Worm (Caenorhabditis elegans) whole organism, L4 larva: ENCODE measurements around the gene F13E9.5.

ENCODE experiments used
- D1046.2 ChIP-seq: fragments of 200-800 bp; sonication (Bioruptor generic); IDR thresholded peaks from 2 replicates; pipeline ENCODE4 v1.3.6; 2022; ENCODE audit warnings: missing genetic modification characterization, missing compliant biosample characterization
- F37D6.2 ChIP-seq: sonication (generic microtip); optimal IDR thresholded peaks from 2 replicates; lab custom pipeline; 2016; ENCODE audit warnings: mild to moderate bottlenecking, missing genetic modification characterization, missing compliant biosample characterization
- T20F7.1 ChIP-seq: fragments of 200-800 bp; sonication (Bioruptor generic); optimal IDR thresholded peaks from 2 replicates; lab custom pipeline; 2018; ENCODE audit warnings: mild to moderate bottlenecking, missing genetic modification characterization, missing compliant biosample characterization
- Y75B8A.6 ChIP-seq: fragments of 200-800 bp; sonication (Bioruptor generic); IDR thresholded peaks from 2 replicates; pipeline ENCODE4 v1.3.6; 2022; ENCODE audit warnings: missing genetic modification reagents, missing genetic modification characterization, missing compliant biosample characterization
- aha-1 ChIP-seq: fragments of 150-350 bp; peaks from one replicate; lab custom pipeline; 2014; ENCODE audit warnings: missing biosample characterization, missing genetic modification characterization
- aly-2 ChIP-seq: sonication (generic microtip); optimal IDR thresholded peaks from 2 replicates; lab custom pipeline; 2018; ENCODE audit warnings: missing biosample characterization, missing genetic modification characterization
- attf-4 ChIP-seq: sonication (generic microtip); optimal IDR thresholded peaks from 3 replicates; lab custom pipeline; 2017; ENCODE audit warnings: missing biosample characterization, missing genetic modification characterization
- ceh-28 ChIP-seq: fragments of 150-350 bp; optimal IDR thresholded peaks from 2 replicates; lab custom pipeline; 2014; ENCODE audit warnings: missing biosample characterization, missing genetic modification reagents, missing genetic modification characterization
- cey-2 ChIP-seq: sonication (generic microtip); optimal IDR thresholded peaks from 3 replicates; lab custom pipeline; 2017; ENCODE audit warnings: missing genetic modification characterization, mild to moderate bottlenecking, missing compliant biosample characterization, antibody characterized with exemption, borderline replicate concordance; ENCODE audit not compliant: insufficient read depth
- ctbp-1 ChIP-seq: fragments of 200-800 bp; sonication (Bioruptor generic); IDR thresholded peaks from 2 replicates; pipeline ENCODE4 v1.3.6; 2022; ENCODE audit warnings: missing genetic modification reagents, missing genetic modification characterization, missing compliant biosample characterization
- daf-12 ChIP-seq: fragments of 150-350 bp; optimal IDR thresholded peaks from 2 replicates; lab custom pipeline; 2014; ENCODE audit warnings: missing biosample characterization, missing genetic modification reagents, missing genetic modification characterization
- daf-16 ChIP-seq, 3 experiments: sonication (generic microtip); optimal IDR thresholded peaks; 2 replicates each; lab custom pipeline; 2016 to 2017; ENCODE audit warnings: missing genetic modification characterization in 3 of 3, missing genetic modification reagents in 3 of 3, mild to moderate bottlenecking in 2 of 3, missing compliant biosample characterization in 2 of 3, missing biosample characterization in 1 of 3, moderate library complexity in 1 of 3
- gei-8 ChIP-seq: fragments of 200-800 bp; sonication (Bioruptor generic); optimal IDR thresholded peaks from 2 replicates; lab custom pipeline; 2018; ENCODE audit warnings: mild to moderate bottlenecking, missing genetic modification characterization, missing compliant biosample characterization
- lin-13 ChIP-seq: fragments of 150-350 bp; optimal IDR thresholded peaks from 2 replicates; lab custom pipeline; 2014; ENCODE audit warnings: missing biosample characterization, missing genetic modification reagents, missing genetic modification characterization
- lsy-2 ChIP-seq, 2 experiments: fragments of 150-350 bp in 1 of 2; sonication (generic microtip) in 1 of 2; optimal IDR thresholded peaks; 2 replicates each; lab custom pipeline; 2014 to 2017; ENCODE audit warnings: missing biosample characterization in 2 of 2, missing genetic modification characterization in 2 of 2
- mep-1 ChIP-seq: fragments of 150-350 bp; sonication (generic microtip); optimal IDR thresholded peaks from 3 replicates; lab custom pipeline; 2014; ENCODE audit warnings: missing biosample characterization, missing genetic modification characterization
- mxl-2 ChIP-seq: fragments of 200-800 bp; sonication (Bioruptor generic); conservative IDR thresholded peaks from 2 replicates; pipeline ENCODE4 v1.3.6; 2022; ENCODE audit warnings: missing genetic modification reagents, missing genetic modification characterization, missing compliant biosample characterization
- mxl-3 ChIP-seq: fragments of 200-800 bp; sonication (Bioruptor generic); optimal IDR thresholded peaks from 2 replicates; lab custom pipeline; 2018; ENCODE audit warnings: mild to moderate bottlenecking, missing genetic modification characterization, missing compliant biosample characterization
- nhr-11 ChIP-seq: fragments of 150-350 bp; optimal IDR thresholded peaks from 2 replicates; lab custom pipeline; 2014; ENCODE audit warnings: missing biosample characterization, missing genetic modification characterization
- nhr-6 ChIP-seq: fragments of 150-350 bp; optimal IDR thresholded peaks from 2 replicates; lab custom pipeline; 2014; ENCODE audit warnings: missing biosample characterization, missing genetic modification characterization
- pha-4 ChIP-seq, 2 experiments: fragments of 150-350 bp in 1 of 2; fragments of 200-800 bp in 1 of 2; sonication (Bioruptor generic) in 1 of 2; IDR thresholded peaks in 1 of 2; optimal IDR thresholded peaks in 1 of 2; 2 replicates each; pipeline versions ENCODE4 v1.3.6 to Lab custom; 2014 to 2022; ENCODE audit warnings: missing genetic modification characterization in 2 of 2, missing genetic modification reagents in 2 of 2, missing biosample characterization in 1 of 2, missing compliant biosample characterization in 1 of 2
- pqm-1 ChIP-seq: sonication (generic microtip); optimal IDR thresholded peaks from 2 replicates; lab custom pipeline; 2017; ENCODE audit warnings: missing biosample characterization, missing genetic modification characterization
- rbr-2 ChIP-seq: sonication (generic microtip); optimal IDR thresholded peaks from 2 replicates; lab custom pipeline; 2016; ENCODE audit warnings: missing genotype, missing genetic modification characterization, missing compliant biosample characterization
- spr-1 ChIP-seq: sonication (generic microtip); optimal IDR thresholded peaks from 2 replicates; lab custom pipeline; 2016; ENCODE audit warnings: mild to moderate bottlenecking, missing genetic modification characterization, missing compliant biosample characterization
- tra-1 ChIP-seq: fragments of 200-800 bp; sonication (Bioruptor generic); IDR thresholded peaks from 2 replicates; pipeline ENCODE4 v1.3.6; 2022; ENCODE audit warnings: missing genetic modification reagents, missing genetic modification characterization, missing compliant biosample characterization
- unc-62 ChIP-seq, 3 experiments: fragments of 150-350 bp in 1 of 3; sonication (generic microtip); optimal IDR thresholded peaks in 2 of 3; peaks in 1 of 3; 1 replicate in 1 of 3; 2 replicates in 2 of 3; lab custom pipeline; 2014 to 2017; ENCODE audit warnings: missing biosample characterization in 3 of 3, missing genetic modification characterization in 3 of 3, missing genetic modification reagents in 3 of 3, missing genotype in 1 of 3
- zfp-2 ChIP-seq: sonication (generic microtip); optimal IDR thresholded peaks from 2 replicates; lab custom pipeline; 2016; ENCODE audit warnings: mild to moderate bottlenecking, missing genetic modification characterization, missing compliant biosample characterization
- zip-2 ChIP-seq: fragments of 150-350 bp; optimal IDR thresholded peaks from 2 replicates; lab custom pipeline; 2014; ENCODE audit warnings: missing biosample characterization, missing genetic modification characterization

F13E9.5 gene

DNA sequence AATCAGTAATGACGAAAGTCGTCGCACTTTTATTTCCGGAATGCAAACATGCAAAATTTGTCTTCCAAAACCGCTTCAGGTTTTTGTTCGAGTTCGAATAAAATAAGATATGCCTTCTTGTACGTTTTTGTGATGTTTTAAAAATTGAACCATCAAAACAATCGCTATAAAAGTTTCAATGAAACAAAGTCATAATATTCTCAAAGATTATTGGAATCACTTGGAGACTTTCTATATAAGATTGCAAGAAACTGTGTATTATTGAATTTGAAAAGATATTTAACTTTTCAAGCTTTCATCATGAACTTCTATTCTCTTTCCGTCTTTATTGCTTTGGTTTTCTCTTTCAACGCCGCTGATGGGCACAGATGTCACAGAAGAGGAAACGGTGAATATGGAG, 7.3 kb downstream of the F13E9.5 start, which contains the start of gene fipr-14:
Gene fipr-14, plus strand, starts transcription at position 301 of the 400 bp plus-strand sequence.
- peak in 1 of 2 experiments; percentile 65 for TF ChIP-seq unc-62 (GFP tag; optimal IDR thresholded peaks at IDR 0.05 in 1 of 2; lab: Kevin White, UChicago)
- no peak for TF ChIP-seq unc-62 (tag; optimal IDR thresholded peaks at IDR 0.05; lab: Kevin White, UChicago)
- TF ChIP-seq gei-8 (GFP tag; lab: Kevin White, UChicago): no peak

DNA sequence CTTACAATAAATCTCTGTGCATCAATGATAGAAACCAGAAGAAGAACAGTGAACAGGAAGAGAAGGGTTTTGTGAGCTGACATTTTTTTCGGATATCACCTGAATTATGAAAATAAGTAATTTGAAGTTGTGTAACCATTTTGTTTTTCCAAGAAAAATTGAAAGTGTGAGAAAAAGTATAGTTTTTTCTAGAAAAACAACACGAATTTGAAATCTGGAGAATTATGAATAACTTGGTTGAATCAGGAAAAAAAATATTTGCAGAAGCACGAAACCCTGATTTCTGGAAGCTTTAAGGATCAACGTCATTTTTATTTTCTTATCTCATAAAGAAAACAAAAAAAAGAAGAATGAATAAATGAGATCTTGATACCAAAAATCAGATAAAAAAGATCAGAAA, 9.6 kb downstream of the F13E9.5 start, which contains the start of gene F13E9.12:
Gene F13E9.12, minus strand, starts transcription at position 101 of the 400 bp plus-strand sequence.
- TF ChIP-seq pqm-1 (tag; lab: Kevin White, UChicago) (no peak), pha-4 (GFP tag; IDR thresholded peaks at IDR 0.05; lab: Robert Waterston, UW) (no peak), pha-4 (tag; optimal IDR thresholded peaks at IDR 0.05; lab: Kevin White, UChicago) (no peak), tra-1 (GFP tag; lab: Robert Waterston, UW) (no peak)

DNA sequence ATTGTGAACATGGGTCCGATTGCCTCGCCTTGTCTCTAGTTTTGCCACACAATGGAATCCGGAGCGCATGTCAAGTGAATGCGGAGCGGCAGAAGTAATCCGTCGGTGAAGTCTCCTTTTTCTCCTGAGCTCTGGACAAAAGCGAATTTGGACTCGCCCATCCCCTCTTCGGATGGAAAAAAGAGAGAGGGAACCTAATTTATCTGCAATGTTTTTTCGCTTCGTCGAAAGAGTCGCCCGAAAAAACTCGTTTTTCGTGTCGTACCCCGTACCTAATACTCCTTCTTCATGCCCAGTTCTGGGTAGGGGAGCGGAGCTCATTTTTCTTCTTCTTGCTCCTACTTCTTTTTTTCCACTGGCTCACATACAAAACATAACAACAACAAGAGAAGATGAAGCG, 14.0 kb downstream of the F13E9.5 start:
- TF ChIP-seq F37D6.2 (no peak), pha-4 (GFP tag; IDR thresholded peaks at IDR 0.05; lab: Robert Waterston, UW) (no peak), pha-4 (tag; optimal IDR thresholded peaks at IDR 0.05; lab: Kevin White, UChicago) (no peak), aly-2 (no peak), zfp-2 (no peak), cey-2 (tag; lab: Kevin White, UChicago) (no peak), ctbp-1 (GFP tag; lab: Robert Waterston, UW) (no peak), lsy-2 (tag; optimal IDR thresholded peaks at IDR 0.05; lab: Kevin White, UChicago) (no peak), D1046.2 (GFP tag; lab: Robert Waterston, UW) (no peak), unc-62 (GFP tag; optimal IDR thresholded peaks at IDR 0.05 in 1 of 2; lab: Kevin White, UChicago) (no peak), unc-62 (tag; optimal IDR thresholded peaks at IDR 0.05; lab: Kevin White, UChicago) (no peak), Y75B8A.6 (no peak), daf-16 (GFP tag; optimal IDR thresholded peaks at IDR 0.05; lab: Kevin White, UChicago) (no peak), daf-16 (tag; optimal IDR thresholded peaks at IDR 0.05; lab: Kevin White, UChicago) (no peak), lin-13 (no peak), nhr-6 (no peak), tra-1 (GFP tag; lab: Robert Waterston, UW) (no peak), mep-1 (tag; lab: Kevin White, UChicago) (no peak), T20F7.1 (GFP tag; lab: Kevin White, UChicago) (no peak), attf-4 (tag; lab: Kevin White, UChicago) (no peak), ceh-28 (tag; lab: Kevin White, UChicago) (no peak), spr-1 (tag; lab: Kevin White, UChicago) (no peak)

DNA sequence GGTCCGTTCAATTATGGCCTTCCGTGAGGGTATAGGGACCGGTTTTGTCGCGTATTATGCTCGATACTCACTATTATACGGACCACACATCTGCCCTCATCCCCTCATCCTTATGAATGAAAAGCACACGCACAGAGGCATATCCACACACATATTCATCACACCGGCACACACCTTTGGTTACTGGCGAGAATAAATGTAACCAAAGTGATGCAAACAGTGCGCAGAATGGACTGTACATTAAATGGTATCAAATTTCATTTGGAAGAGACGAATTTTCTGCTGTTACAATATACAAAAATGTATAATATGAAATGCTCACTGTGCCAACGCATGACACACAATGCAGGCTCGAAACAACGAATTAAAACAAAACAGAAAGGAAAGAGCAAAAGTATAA, 14.5 kb downstream of the F13E9.5 start:
- TF ChIP-seq unc-62 (GFP tag; optimal IDR thresholded peaks at IDR 0.05 in 1 of 2; lab: Kevin White, UChicago) (peak in 1 of 2 experiments; percentile 44), unc-62 (tag; optimal IDR thresholded peaks at IDR 0.05; lab: Kevin White, UChicago) (no peak), mxl-2 (GFP tag; lab: Robert Waterston, UW) (no peak), aha-1 (tag; lab: Kevin White, UChicago) (peak; percentile 88)

DNA sequence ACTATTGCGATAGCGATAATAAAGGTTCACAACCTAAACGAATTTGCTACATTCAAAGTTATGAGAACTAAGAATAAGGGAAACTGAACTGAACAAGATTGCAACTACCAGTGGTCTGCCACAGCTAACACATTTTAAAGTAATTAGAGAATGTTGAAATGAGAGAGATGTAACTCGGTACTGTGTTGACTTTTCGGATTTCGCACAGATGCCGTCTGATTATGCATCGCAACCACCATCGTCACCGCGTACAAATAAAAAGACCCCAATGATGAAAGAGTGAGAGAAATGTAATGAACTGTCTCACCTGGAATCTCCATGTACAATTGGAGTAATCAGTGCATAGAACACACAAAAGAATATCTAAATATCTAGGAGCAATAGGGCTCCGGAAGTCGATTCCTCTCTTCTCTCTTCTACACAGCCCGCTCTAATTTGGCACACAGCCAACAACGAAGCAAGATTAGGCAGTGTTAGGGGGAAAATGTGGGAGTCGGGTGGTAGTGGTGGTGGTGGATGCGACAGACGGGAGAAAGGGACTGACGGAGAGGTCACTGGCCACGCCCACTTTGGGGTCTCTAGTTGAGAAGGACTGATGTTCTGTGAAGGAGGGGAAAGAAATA, 15.4 kb downstream of the F13E9.5 start, which contains the start of gene F13E9.11:
Gene F13E9.11, minus strand, starts transcription at position 507 of the 623 bp plus-strand sequence.
- no peak for TF ChIP-seq nhr-11
- TF ChIP-seq mxl-3 (GFP tag; lab: Kevin White, UChicago): peak; percentile 14
- peak; percentile 95 for TF ChIP-seq aha-1 (tag; lab: Kevin White, UChicago)
- TF ChIP-seq daf-12 (tag; lab: Kevin White, UChicago): no peak
- peak in 1 of 2 experiments; percentile 97 for TF ChIP-seq unc-62 (GFP tag; optimal IDR thresholded peaks at IDR 0.05 in 1 of 2; lab: Kevin White, UChicago)
- no peak for TF ChIP-seq unc-62 (tag; optimal IDR thresholded peaks at IDR 0.05; lab: Kevin White, UChicago)
- TF ChIP-seq ctbp-1 (GFP tag; lab: Robert Waterston, UW): 0 out of 2 replicates have a peak, but pooled peaks have one; percentile 10
- TF ChIP-seq rbr-2 (tag; lab: Kevin White, UChicago): peak; percentile 54
- no peak for TF ChIP-seq zip-2 (tag; lab: Kevin White, UChicago)
